Fruit fly (Drosophila melanogaster) whole organism, embryonic: ENCODE data around the gene CG15865.

Experiments
- CG17912 ChIP-seq: fragments of 200-800 bp; sonication (Bioruptor generic); optimal IDR thresholded peaks from 2 replicates; lab custom pipeline; 2018; ENCODE audit warnings: missing biosample characterization, mild to moderate bottlenecking, missing genetic modification characterization
- CG8478 ChIP-seq: fragments of >200 bp; optimal IDR thresholded peaks from 2 replicates; lab custom pipeline; 2018
- Vsx1 ChIP-seq: fragments of 200-800 bp; sonication (Bioruptor generic); optimal IDR thresholded peaks from 2 replicates; lab custom pipeline; 2017; ENCODE audit warnings: missing biosample characterization, mild to moderate bottlenecking, missing genetic modification characterization, missing genetic modification reagents
- vnd ChIP-seq: fragments of 200-800 bp; sonication (Bioruptor generic); IDR thresholded peaks from 3 replicates; pipeline ENCODE4 v1.3.6; 2022; ENCODE audit warnings: missing biosample characterization, missing genetic modification characterization; ENCODE audit not compliant: partially characterized antibody

DNA sequence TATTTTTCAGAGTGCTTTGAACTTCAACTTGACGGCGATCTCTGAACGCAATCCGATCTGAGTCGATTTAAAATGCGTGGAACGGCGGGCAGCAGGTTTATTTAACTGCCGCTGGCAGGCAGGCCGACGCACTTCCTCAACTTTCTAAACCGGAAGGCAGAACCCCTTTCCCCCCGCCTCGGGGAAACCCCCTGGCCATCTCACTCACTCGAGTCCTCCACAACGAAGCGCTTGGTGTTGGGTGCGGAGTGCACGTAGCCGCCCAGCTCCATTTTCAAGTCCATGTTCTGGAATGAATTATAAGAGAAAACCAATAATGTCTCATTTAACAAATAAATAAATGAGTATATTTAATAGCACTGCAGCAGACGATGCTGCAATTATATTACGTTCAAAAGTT is 5.6 kb upstream of the CG15865 start:
- no peak for TF ChIP-seq CG17912 (GFP tag; lab: Kevin White, UChicago)
- TF ChIP-seq Vsx1 (GFP tag; lab: Kevin White, UChicago) = no peak
- no peak for TF ChIP-seq vnd (GFP tag; lab: Robert Waterston, UW)
- no peak for TF ChIP-seq CG8478
